Fruit fly (Drosophila melanogaster) whole organism, embryonic: ENCODE results near the gene CG10311.

Experiments
- Antp ChIP-seq: fragments of 200-800 bp; sonication (Bioruptor generic); optimal IDR thresholded peaks from 3 replicates; lab custom pipeline; 2016; ENCODE audit warnings: missing biosample characterization, missing genetic modification characterization
- Asciz ChIP-seq: fragments of 200-800 bp; sonication (Bioruptor generic); optimal IDR thresholded peaks from 2 replicates; lab custom pipeline; 2017; ENCODE audit warnings: missing biosample characterization, mild to moderate bottlenecking, missing genetic modification characterization, missing genetic modification reagents
- CG11398 ChIP-seq: fragments of 200-800 bp; sonication (Bioruptor generic); optimal IDR thresholded peaks from 2 replicates; lab custom pipeline; 2016; ENCODE audit warnings: missing biosample characterization, missing genetic modification characterization
- CG12104 ChIP-seq: fragments of 200-800 bp; sonication (Bioruptor generic); optimal IDR thresholded peaks from 3 replicates; lab custom pipeline; 2016; ENCODE audit warnings: missing biosample characterization, missing genetic modification characterization
- CG12659 ChIP-seq: fragments of 200-800 bp; sonication (Bioruptor generic); optimal IDR thresholded peaks from 3 replicates; lab custom pipeline; 2017; ENCODE audit warnings: mild to moderate bottlenecking, missing biosample characterization, missing genetic modification reagents, missing genetic modification characterization
- CG14710 ChIP-seq: fragments of 200-800 bp; sonication (Bioruptor generic); optimal IDR thresholded peaks from 3 replicates; lab custom pipeline; 2019; ENCODE audit warnings: missing biosample characterization, mild to moderate bottlenecking, missing genetic modification characterization, moderate library complexity
- CG15479 ChIP-seq: fragments of 200-800 bp; sonication (Bioruptor generic); optimal IDR thresholded peaks from 3 replicates; lab custom pipeline; 2019; ENCODE audit warnings: missing biosample characterization, mild to moderate bottlenecking, missing genetic modification characterization, moderate library complexity
- CG18764 ChIP-seq: fragments of 200-800 bp; sonication (Bioruptor generic); optimal IDR thresholded peaks from 3 replicates; lab custom pipeline; 2016; ENCODE audit warnings: missing biosample characterization, missing genetic modification characterization
- CG4424 ChIP-seq: fragments of 200-800 bp; sonication (Bioruptor generic); optimal IDR thresholded peaks from 3 replicates; lab custom pipeline; 2016; ENCODE audit warnings: missing biosample characterization, missing genetic modification characterization
- CG7839 ChIP-seq: fragments of 200-800 bp; sonication (Bioruptor generic); optimal IDR thresholded peaks from 3 replicates; lab custom pipeline; 2018; ENCODE audit warnings: missing biosample characterization, mild to moderate bottlenecking, missing genetic modification characterization, moderate library complexity
- CG8281 ChIP-seq: fragments of 200-800 bp; sonication (Bioruptor generic); optimal IDR thresholded peaks from 2 replicates; lab custom pipeline; 2018; ENCODE audit warnings: missing biosample characterization, mild to moderate bottlenecking, missing genetic modification characterization, moderate library complexity
- CG8359 ChIP-seq: fragments of 200-800 bp; sonication (Bioruptor generic); optimal IDR thresholded peaks from 2 replicates; lab custom pipeline; 2017; ENCODE audit warnings: missing biosample characterization, mild to moderate bottlenecking, missing genetic modification characterization, borderline replicate concordance
- CG9876 ChIP-seq: fragments of 200-800 bp; sonication (Bioruptor generic); optimal IDR thresholded peaks from 2 replicates; lab custom pipeline; 2016; ENCODE audit warnings: missing biosample characterization, missing genetic modification characterization
- CG9932 ChIP-seq: fragments of 200-800 bp; sonication (Bioruptor generic); IDR thresholded peaks from 2 replicates; pipeline ENCODE4 v1.3.6; 2022; ENCODE audit warnings: missing biosample characterization, missing genetic modification characterization
- Dbx ChIP-seq: fragments of 200-800 bp; sonication (Bioruptor generic); IDR thresholded peaks from 3 replicates; pipeline ENCODE4 v1.3.6; 2022; ENCODE audit warnings: missing biosample characterization, missing genetic modification characterization
- Doc3 ChIP-seq: fragments of 200-800 bp; sonication (Bioruptor generic); IDR thresholded peaks from 3 replicates; pipeline ENCODE4 v1.3.6; 2022; ENCODE audit warnings: missing biosample characterization, missing genetic modification characterization; ENCODE audit not compliant: partially characterized antibody
- Dref ChIP-seq: fragments of 200-800 bp; sonication (Bioruptor generic); IDR thresholded peaks from 2 replicates; pipeline ENCODE4 v1.3.6; 2022; ENCODE audit warnings: missing biosample characterization, missing genetic modification characterization
- E2f2 ChIP-seq: fragments of 200-800 bp; sonication (Bioruptor generic); IDR thresholded peaks from 2 replicates; pipeline ENCODE4 v1.3.6; 2022; ENCODE audit warnings: missing biosample characterization, missing genetic modification characterization
- Ets65A ChIP-seq: fragments of 200-800 bp; sonication (Bioruptor generic); peaks from one replicate; lab custom pipeline; 2016; ENCODE audit warnings: missing biosample characterization, missing genetic modification characterization
- MTF-1 ChIP-seq: fragments of 200-800 bp; sonication (Bioruptor generic); optimal IDR thresholded peaks from 2 replicates; lab custom pipeline; 2018; ENCODE audit warnings: missing biosample characterization, mild to moderate bottlenecking, missing genetic modification characterization, borderline replicate concordance
- Med ChIP-seq: fragments of 200-800 bp; sonication (Bioruptor generic); peaks from one replicate; lab custom pipeline; 2016; ENCODE audit warnings: missing biosample characterization, missing genetic modification characterization, mild to moderate bottlenecking, inconsistent platforms, moderate library complexity
- Optix ChIP-seq: fragments of 200-800 bp; sonication (Bioruptor generic); IDR thresholded peaks from 3 replicates; pipeline ENCODE4 v1.3.6; 2022; ENCODE audit warnings: missing biosample characterization, missing genetic modification characterization
- bbx ChIP-seq: fragments of 200-800 bp; sonication (Bioruptor generic); IDR thresholded peaks from 2 replicates; pipeline ENCODE4 v1.3.6; 2022; ENCODE audit warnings: missing biosample characterization, missing genetic modification characterization; ENCODE audit not compliant: partially characterized antibody
- bsh ChIP-seq, 2 experiments: fragments of 200-800 bp; sonication (Bioruptor generic); optimal IDR thresholded peaks; 2 replicates each; lab custom pipeline; 2017 to 2018; ENCODE audit warnings: mild to moderate bottlenecking in 2 of 2, missing biosample characterization in 2 of 2, missing genetic modification characterization in 2 of 2, moderate library complexity in 1 of 2
- cas ChIP-seq: fragments of 200-800 bp; sonication (Bioruptor generic); IDR thresholded peaks from 2 replicates; pipeline ENCODE4 v1.3.6; 2022; ENCODE audit warnings: missing biosample characterization, missing genetic modification characterization
- chinmo ChIP-seq: fragments of 200-800 bp; sonication (Bioruptor generic); IDR thresholded peaks from 4 replicates; pipeline ENCODE4 v1.3.6; 2022; ENCODE audit warnings: missing biosample characterization, missing genetic modification characterization; ENCODE audit not compliant: partially characterized antibody
- croc ChIP-seq: fragments of 200-800 bp; sonication (Bioruptor generic); conservative IDR thresholded peaks from 3 replicates; pipeline ENCODE4 v1.3.6; 2022; ENCODE audit warnings: missing biosample characterization, missing genetic modification characterization
- dm ChIP-seq: fragments of 200-800 bp; sonication (Bioruptor generic); optimal IDR thresholded peaks from 3 replicates; lab custom pipeline; 2016; ENCODE audit warnings: missing biosample characterization, missing genetic modification characterization
- gro ChIP-seq: fragments of 200-800 bp; sonication (Bioruptor generic); optimal IDR thresholded peaks from 2 replicates; lab custom pipeline; 2016; ENCODE audit warnings: missing biosample characterization, missing genetic modification characterization
- nom ChIP-seq: fragments of 200-800 bp; sonication (Bioruptor generic); optimal IDR thresholded peaks from 2 replicates; lab custom pipeline; 2017; ENCODE audit warnings: missing biosample characterization, missing genetic modification characterization, mild to moderate bottlenecking, moderate library complexity, missing genetic modification reagents
- oc ChIP-seq: fragments of 200-800 bp; sonication (Bioruptor generic); optimal IDR thresholded peaks from 2 replicates; lab custom pipeline; 2018; ENCODE audit warnings: missing biosample characterization, mild to moderate bottlenecking, missing genetic modification characterization, moderate library complexity
- pita ChIP-seq: fragments of 200-800 bp; sonication (Bioruptor generic); optimal IDR thresholded peaks from 2 replicates; lab custom pipeline; 2017; ENCODE audit warnings: missing biosample characterization, mild to moderate bottlenecking, missing genetic modification characterization
- pum ChIP-seq: fragments of 200-800 bp; sonication (Bioruptor generic); optimal IDR thresholded peaks from 2 replicates; lab custom pipeline; 2016; ENCODE audit warnings: missing biosample characterization, missing genetic modification characterization
- row ChIP-seq: fragments of 200-800 bp; sonication (Bioruptor generic); IDR thresholded peaks from 3 replicates; pipeline ENCODE4 v1.3.6; 2022; ENCODE audit warnings: missing biosample characterization, missing genetic modification characterization
- slou ChIP-seq: fragments of 200-800 bp; sonication (Bioruptor generic); optimal IDR thresholded peaks from 3 replicates; lab custom pipeline; 2016; ENCODE audit warnings: missing biosample characterization, missing genetic modification characterization
- slp2 ChIP-seq: fragments of 200-800 bp; sonication (Bioruptor generic); optimal IDR thresholded peaks from 2 replicates; lab custom pipeline; 2016; ENCODE audit warnings: missing biosample characterization, missing genetic modification characterization
- sr ChIP-seq: fragments of 200-800 bp; sonication (Bioruptor generic); IDR thresholded peaks from 3 replicates; pipeline ENCODE4 v1.3.6; 2022; ENCODE audit warnings: missing biosample characterization, missing genetic modification characterization
- yki ChIP-seq: fragments of >200 bp; optimal IDR thresholded peaks from 3 replicates; lab custom pipeline; 2018

Gene CG10311

DNA sequence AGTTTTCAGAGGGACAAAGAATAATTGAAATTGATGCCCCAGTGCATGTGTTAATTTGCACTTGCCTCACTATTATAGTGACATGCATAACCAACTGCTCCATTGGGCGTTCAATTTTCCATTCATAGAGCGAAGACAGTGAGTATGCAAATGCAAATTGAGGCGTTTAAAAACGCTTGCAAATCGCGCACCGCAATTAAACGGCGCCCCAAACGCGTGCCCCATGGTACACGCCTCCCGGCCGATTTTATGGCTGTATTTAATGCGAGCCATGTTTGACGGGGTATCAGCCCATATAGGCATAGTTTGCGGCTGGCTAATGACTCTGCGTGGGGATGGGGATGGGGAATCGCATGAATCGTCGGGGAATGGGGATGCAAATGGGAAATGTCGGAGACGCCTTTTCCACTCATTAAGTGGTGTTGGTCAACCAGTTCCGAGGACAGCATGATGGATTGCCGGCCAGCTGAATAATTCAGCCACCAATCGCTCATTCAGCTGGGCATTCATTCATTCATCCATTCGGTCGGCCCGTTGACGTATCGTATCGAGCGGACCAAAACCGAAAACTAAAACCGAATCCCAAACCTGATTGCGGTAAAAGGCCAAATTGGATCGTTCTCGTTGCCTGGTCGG lies 21.3 kb downstream of the CG10311 start (continued):
- no peak for TF ChIP-seq CG12104
- no peak for TF ChIP-seq CG9876 (GFP tag; lab: Kevin White, UChicago)
- TF ChIP-seq chinmo (GFP tag; lab: Robert Waterston, UW), result 0 out of 4 replicates have a peak, but pooled peaks have one; percentile 20
- TF ChIP-seq CG7839, result no peak
- TF ChIP-seq MTF-1 (GFP tag; lab: Kevin White, UChicago), result no peak
- 0 out of 2 replicates have a peak, but pooled peaks have one; percentile 22 for TF ChIP-seq Dref
- no peak for TF ChIP-seq CG12659 (GFP tag; lab: Kevin White, UChicago)
- no peak for TF ChIP-seq yki (lab: Kevin White, UChicago)
- no peak for TF ChIP-seq E2f2 (GFP tag; lab: Robert Waterston, UW)
- TF ChIP-seq row (GFP tag; lab: Robert Waterston, UW), result no peak
- TF ChIP-seq CG11398 (GFP tag; lab: Kevin White, UChicago), result no peak
- TF ChIP-seq CG9932 (GFP tag; lab: Robert Waterston, UW), result no peak
- TF ChIP-seq CG14710 (tag; lab: Kevin White, UChicago), result no peak
- TF ChIP-seq Asciz (GFP tag; lab: Kevin White, UChicago), result no peak
- peak; percentile 96 for TF ChIP-seq CG8359 (GFP tag; lab: Kevin White, UChicago)
- no peak for TF ChIP-seq slou (GFP tag; lab: Kevin White, UChicago)
- peak; percentile 74 for TF ChIP-seq CG8281 (tag; lab: Kevin White, UChicago)
- no peak for TF ChIP-seq CG4424 (GFP tag; lab: Kevin White, UChicago)
- no peak for TF ChIP-seq sr
- no peak for TF ChIP-seq CG15479 (GFP tag; lab: Kevin White, UChicago)
- TF ChIP-seq, all 482 proteins: peak for 8

DNA sequence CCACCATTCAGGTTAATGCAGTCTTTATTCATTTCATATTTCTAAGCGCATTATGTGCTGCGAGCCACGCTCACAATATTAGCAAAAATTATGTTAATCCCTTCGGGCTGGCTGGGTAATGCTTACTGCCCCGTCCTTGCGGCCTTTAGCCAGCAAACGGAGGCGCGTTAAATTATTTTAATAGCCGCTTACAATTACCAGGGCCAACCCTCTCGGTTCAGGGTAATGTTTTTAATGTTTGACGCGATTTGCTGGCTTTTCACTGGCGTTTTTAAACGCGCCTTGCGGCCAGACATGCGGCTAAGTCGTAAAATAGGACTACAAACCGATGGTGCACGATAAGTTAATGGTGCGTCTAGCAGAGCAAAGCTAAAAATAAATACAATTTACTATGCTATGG lies 22.0 kb downstream of the CG10311 start:
- TF ChIP-seq CG8359 (GFP tag; lab: Kevin White, UChicago), result peak; percentile 94
- no peak for TF ChIP-seq CG18764 (GFP tag; lab: Kevin White, UChicago)
- peak; percentile 81 for TF ChIP-seq oc
- peak; percentile 20; the same call in 1 of the 3 replicates for TF ChIP-seq Dbx (GFP tag; lab: Robert Waterston, UW)
- no peak for TF ChIP-seq pum
- TF ChIP-seq Med (GFP tag; lab: Kevin White, UChicago), result peak; percentile 45

DNA sequence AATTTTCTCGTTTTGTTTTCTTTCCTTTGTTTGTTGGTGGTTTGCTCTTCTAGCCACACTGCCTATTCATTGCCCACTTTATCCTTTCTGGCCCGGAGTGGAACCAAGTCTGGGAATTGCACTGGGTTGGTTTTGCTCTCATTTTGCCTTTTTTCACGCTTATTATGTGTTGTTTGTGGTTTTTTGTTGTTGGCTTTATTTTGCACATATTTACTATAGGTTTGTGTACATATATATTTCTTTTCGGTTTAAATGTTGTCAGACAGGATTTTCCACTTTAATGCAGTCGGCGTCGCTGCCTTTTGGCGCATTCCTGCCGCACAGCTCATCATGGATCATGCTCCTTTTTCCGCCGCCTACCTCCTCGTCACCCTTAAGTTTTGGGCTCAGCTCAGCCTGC lies 22.5 kb downstream of the CG10311 start:
- peak; percentile 32 for TF ChIP-seq Ets65A (GFP tag; lab: Kevin White, UChicago)
- TF ChIP-seq slp2, result no peak
- TF ChIP-seq Optix (GFP tag; lab: Robert Waterston, UW), result no peak
- TF ChIP-seq CG12104, result no peak
- TF ChIP-seq E2f2 (GFP tag; lab: Robert Waterston, UW), result no peak
- TF ChIP-seq croc (GFP tag; lab: Robert Waterston, UW), result no peak
- TF ChIP-seq pita (GFP tag; lab: Kevin White, UChicago), result no peak
- TF ChIP-seq bbx (GFP tag; lab: Robert Waterston, UW), result no peak
- no peak for TF ChIP-seq cas (GFP tag; lab: Robert Waterston, UW)
- TF ChIP-seq bsh (GFP tag; optimal IDR thresholded peaks at IDR 0.05; lab: Kevin White, UChicago), result peak in 1 of 2 experiments; percentile 1
- TF ChIP-seq dm (GFP tag; lab: Kevin White, UChicago), result no peak
- no peak for TF ChIP-seq gro (GFP tag; lab: Kevin White, UChicago)
- no peak for TF ChIP-seq Antp (GFP tag; lab: Kevin White, UChicago)
- TF ChIP-seq Doc3 (GFP tag; lab: Robert Waterston, UW), result no peak
- peak; percentile 80 for TF ChIP-seq nom (GFP tag; lab: Kevin White, UChicago)
- 0 out of 4 replicates have a peak, but pooled peaks have one; percentile 7 for TF ChIP-seq chinmo (GFP tag; lab: Robert Waterston, UW)
